Worm (Caenorhabditis elegans) whole organism, young adult: ENCODE data around the gene dat-1.

ENCODE experiments used
- B0336.3 ChIP-seq: fragments of 200-800 bp; sonication (Bioruptor generic); IDR thresholded peaks from 2 replicates; pipeline ENCODE4 v1.3.6; 2022; ENCODE audit warnings: missing genetic modification characterization, missing compliant biosample characterization
- C06A6.2 ChIP-seq: fragments of 200-800 bp; sonication (Bioruptor generic); conservative IDR thresholded peaks from 2 replicates; pipeline ENCODE4 v1.3.6; 2022; ENCODE audit warnings: missing genetic modification characterization, missing compliant biosample characterization
- D2030.7 ChIP-seq: fragments of 200-800 bp; sonication (Bioruptor generic); IDR thresholded peaks from 2 replicates; pipeline ENCODE4 v1.3.6; 2022; ENCODE audit warnings: missing genetic modification reagents, missing genetic modification characterization, missing compliant biosample characterization
- F39B2.1 ChIP-seq: fragments of 200-800 bp; sonication (Bioruptor generic); IDR thresholded peaks from 2 replicates; pipeline ENCODE4 v1.3.6; 2022; ENCODE audit warnings: missing genetic modification reagents, missing genetic modification characterization, missing compliant biosample characterization
- F52B5.7 ChIP-seq: sonication (generic microtip); optimal IDR thresholded peaks from 2 replicates; lab custom pipeline; 2016; ENCODE audit warnings: mild to moderate bottlenecking, missing genetic modification characterization, missing compliant biosample characterization
- F57A8.1 ChIP-seq: fragments of 200-800 bp; sonication (Bioruptor generic); optimal IDR thresholded peaks from 2 replicates; lab custom pipeline; 2018; ENCODE audit warnings: mild to moderate bottlenecking, missing genetic modification characterization, moderate library complexity, missing compliant biosample characterization
- F57C9.4 ChIP-seq: sonication (generic microtip); optimal IDR thresholded peaks from 2 replicates; lab custom pipeline; 2017; ENCODE audit warnings: mild to moderate bottlenecking, missing genetic modification characterization, missing compliant biosample characterization
- T26A5.8 ChIP-seq: sonication (generic microtip); optimal IDR thresholded peaks from 2 replicates; lab custom pipeline; 2016; ENCODE audit warnings: missing genetic modification characterization, missing compliant biosample characterization
- Y53F4B.3 ChIP-seq: fragments of 200-800 bp; sonication (Bioruptor generic); IDR thresholded peaks from 2 replicates; pipeline ENCODE4 v1.3.6; 2022; ENCODE audit warnings: missing genetic modification reagents, missing genetic modification characterization, missing compliant biosample characterization
- ZK185.1 ChIP-seq: sonication (generic microtip); optimal IDR thresholded peaks from 2 replicates; lab custom pipeline; 2016; ENCODE audit warnings: mild to moderate bottlenecking, missing genetic modification characterization, missing compliant biosample characterization; ENCODE audit not compliant: poor library complexity, severe bottlenecking
- aptf-2 ChIP-seq: fragments of 200-800 bp; sonication (Bioruptor generic); conservative IDR thresholded peaks from 2 replicates; pipeline ENCODE4 v1.3.6; 2022; ENCODE audit warnings: missing genetic modification reagents, missing genetic modification characterization, missing compliant biosample characterization
- attf-5 ChIP-seq: fragments of 200-800 bp; sonication (Bioruptor generic); optimal IDR thresholded peaks from 2 replicates; lab custom pipeline; 2018; ENCODE audit warnings: mild to moderate bottlenecking, missing genetic modification characterization, missing compliant biosample characterization
- ceh-79 ChIP-seq: sonication (generic microtip); optimal IDR thresholded peaks from 2 replicates; lab custom pipeline; 2017; ENCODE audit warnings: mild to moderate bottlenecking, missing genetic modification characterization, missing compliant biosample characterization
- dox-1 ChIP-seq: fragments of 200-800 bp; sonication (Bioruptor generic); IDR thresholded peaks from 2 replicates; pipeline ENCODE4 v1.3.6; 2022; ENCODE audit warnings: missing genetic modification reagents, missing genetic modification characterization, missing compliant biosample characterization
- dpl-1 ChIP-seq: fragments of 150-350 bp; optimal IDR thresholded peaks from 2 replicates; lab custom pipeline; 2014; ENCODE audit warnings: missing biosample characterization, missing genetic modification reagents, missing genetic modification characterization
- efl-1 ChIP-seq: fragments of 150-350 bp; optimal IDR thresholded peaks from 2 replicates; lab custom pipeline; 2014; ENCODE audit warnings: missing biosample characterization, missing genetic modification reagents, missing genetic modification characterization
- egl-44 ChIP-seq: fragments of 200-800 bp; sonication (Bioruptor generic); IDR thresholded peaks from 2 replicates; pipeline ENCODE4 v1.3.6; 2022; ENCODE audit warnings: missing genetic modification reagents, missing genetic modification characterization, missing compliant biosample characterization
- hrde-1 ChIP-seq: sonication (generic microtip); optimal IDR thresholded peaks from 2 replicates; lab custom pipeline; 2016; ENCODE audit warnings: missing genetic modification characterization, mild to moderate bottlenecking, missing compliant biosample characterization, moderate library complexity, missing genotype, missing genetic modification reagents, borderline replicate concordance
- hsf-1 ChIP-seq: fragments of 200-800 bp; sonication (Bioruptor generic); IDR thresholded peaks from 2 replicates; pipeline ENCODE4 v1.3.6; 2022; ENCODE audit warnings: missing genetic modification reagents, missing genetic modification characterization, missing compliant biosample characterization
- lin-40 ChIP-seq: sonication (generic microtip); optimal IDR thresholded peaks from 2 replicates; lab custom pipeline; 2016; ENCODE audit warnings: missing genetic modification characterization, mild to moderate bottlenecking, missing compliant biosample characterization, missing genotype, missing genetic modification reagents
- lin-54 ChIP-seq: fragments of 200-800 bp; sonication (Bioruptor generic); optimal IDR thresholded peaks from 2 replicates; lab custom pipeline; 2018; ENCODE audit warnings: mild to moderate bottlenecking, missing genetic modification characterization, missing compliant biosample characterization
- lsl-1 ChIP-seq: fragments of 200-800 bp; sonication (Bioruptor generic); optimal IDR thresholded peaks from 2 replicates; lab custom pipeline; 2018; ENCODE audit warnings: mild to moderate bottlenecking, missing genetic modification characterization, moderate library complexity, missing compliant biosample characterization
- madf-3 ChIP-seq: fragments of 200-800 bp; sonication (Bioruptor generic); IDR thresholded peaks from 2 replicates; pipeline ENCODE4 v1.3.6; 2022; ENCODE audit warnings: missing genetic modification reagents, missing genetic modification characterization, missing compliant biosample characterization
- madf-6 ChIP-seq: fragments of 200-800 bp; sonication (Bioruptor generic); IDR thresholded peaks from 2 replicates; pipeline ENCODE4 v1.3.6; 2022; ENCODE audit warnings: missing genetic modification reagents, missing genetic modification characterization, missing compliant biosample characterization
- madf-8 ChIP-seq: fragments of 200-800 bp; sonication (Bioruptor generic); conservative IDR thresholded peaks from 2 replicates; pipeline ENCODE4 v1.3.6; 2022; ENCODE audit warnings: missing genetic modification reagents, missing genetic modification characterization, missing compliant biosample characterization
- mcd-1 ChIP-seq: fragments of 200-800 bp; sonication (Bioruptor generic); IDR thresholded peaks from 2 replicates; pipeline ENCODE4 v1.3.6; 2022; ENCODE audit warnings: missing genetic modification reagents, missing genetic modification characterization, missing compliant biosample characterization
- mel-28 ChIP-seq: sonication (generic microtip); optimal IDR thresholded peaks from 2 replicates; lab custom pipeline; 2016; ENCODE audit warnings: borderline replicate concordance, mild to moderate bottlenecking, missing genetic modification characterization, missing compliant biosample characterization
- nhr-179 ChIP-seq: sonication (generic microtip); optimal IDR thresholded peaks from 2 replicates; lab custom pipeline; 2016; ENCODE audit warnings: mild to moderate bottlenecking, missing genetic modification characterization, missing compliant biosample characterization
- nhr-27 ChIP-seq: fragments of 200-800 bp; sonication (Bioruptor generic); optimal IDR thresholded peaks from 2 replicates; lab custom pipeline; 2018; ENCODE audit warnings: mild to moderate bottlenecking, missing genetic modification characterization, moderate library complexity, missing compliant biosample characterization
- nhr-80 ChIP-seq: sonication (generic microtip); optimal IDR thresholded peaks from 2 replicates; lab custom pipeline; 2016; ENCODE audit warnings: missing genetic modification characterization, missing compliant biosample characterization
- pbrm-1 ChIP-seq: fragments of 200-800 bp; sonication (Bioruptor generic); IDR thresholded peaks from 2 replicates; pipeline ENCODE4 v1.3.6; 2022; ENCODE audit warnings: missing genetic modification reagents, missing genetic modification characterization, missing compliant biosample characterization
- rcor-1 ChIP-seq: fragments of 200-800 bp; sonication (Bioruptor generic); IDR thresholded peaks from 2 replicates; pipeline ENCODE4 v1.3.6; 2022; ENCODE audit warnings: missing genetic modification reagents, missing genetic modification characterization, missing compliant biosample characterization
- rec-8 ChIP-seq, 2 experiments: sonication (generic microtip); optimal IDR thresholded peaks; 2 replicates each; lab custom pipeline; 2016; ENCODE audit warnings: mild to moderate bottlenecking in 2 of 2, missing genetic modification characterization in 2 of 2, missing genetic modification reagents in 2 of 2, missing genotype in 2 of 2, missing biosample characterization in 1 of 2, missing compliant biosample characterization in 1 of 2, moderate library complexity in 1 of 2
- snpc-3.4 ChIP-seq: sonication (generic microtip); optimal IDR thresholded peaks from 2 replicates; lab custom pipeline; 2017; ENCODE audit warnings: missing genetic modification characterization, mild to moderate bottlenecking, missing compliant biosample characterization, antibody characterized with exemption, moderate library complexity, missing genotype, missing genetic modification reagents
- snpc-4 ChIP-seq, 5 experiments: fragments of 150-350 bp in 1 of 5; sonication (generic microtip) in 4 of 5; optimal IDR thresholded peaks; 2 replicates each; lab custom pipeline; 2014 to 2018; ENCODE audit warnings: missing genetic modification characterization in 5 of 5, missing biosample characterization in 3 of 5, antibody characterized with exemption in 2 of 5, mild to moderate bottlenecking in 2 of 5, missing compliant biosample characterization in 2 of 5, missing genotype in 2 of 5, moderate library complexity in 2 of 5, missing genetic modification reagents in 1 of 5
- sptf-2 ChIP-seq: fragments of 200-800 bp; sonication (Bioruptor generic); optimal IDR thresholded peaks from 2 replicates; lab custom pipeline; 2018; ENCODE audit warnings: mild to moderate bottlenecking, missing genetic modification characterization, missing compliant biosample characterization
- tbp1 ChIP-seq: fragments of 200-800 bp; sonication (Bioruptor generic); optimal IDR thresholded peaks from 2 replicates; lab custom pipeline; 2018; ENCODE audit warnings: mild to moderate bottlenecking, missing genetic modification characterization, missing compliant biosample characterization
- tlf-1 ChIP-seq: fragments of 200-800 bp; sonication (Bioruptor generic); optimal IDR thresholded peaks from 2 replicates; lab custom pipeline; 2018; ENCODE audit warnings: mild to moderate bottlenecking, missing genetic modification characterization, missing compliant biosample characterization
- unc-130 ChIP-seq: sonication (generic microtip); optimal IDR thresholded peaks from 2 replicates; lab custom pipeline; 2016; ENCODE audit warnings: missing genetic modification reagents, missing genetic modification characterization, missing compliant biosample characterization
- xnd-1 ChIP-seq: sonication (generic microtip); optimal IDR thresholded peaks from 2 replicates; lab custom pipeline; 2016; ENCODE audit warnings: missing genotype, missing genetic modification reagents, missing genetic modification characterization, missing compliant biosample characterization
- zim-3 ChIP-seq: sonication (generic microtip); optimal IDR thresholded peaks from 2 replicates; lab custom pipeline; 2017; ENCODE audit warnings: mild to moderate bottlenecking, missing genetic modification characterization, moderate library complexity, missing compliant biosample characterization

The dat-1 gene

ce11 chrIII:9215367-9215766, 27.4 kb upstream of the dat-1 start, which contains the start of gene npr-29:
npr-29 (minus strand) TSS chrIII:9215467.
- TF ChIP-seq tbp1 (no peak), B0336.3 (GFP tag; lab: Robert Waterston, UW) (no peak), F52B5.7 (tag; lab: Kevin White, UChicago) (no peak)

ce11 chrIII:9224986-9225385, 17.8 kb upstream of the dat-1 start:
- TF ChIP-seq ZK185.1 (tag; lab: Kevin White, UChicago) (no peak), xnd-1 (tag; lab: Kevin White, UChicago) (peak; percentile 31), madf-3 (GFP tag; lab: Robert Waterston, UW) (0 out of 2 replicates have a peak, but pooled peaks have one; percentile 26), F57A8.1 (GFP tag; lab: Kevin White, UChicago) (no peak), ceh-79 (tag; lab: Kevin White, UChicago) (no peak), hrde-1 (tag; lab: Kevin White, UChicago) (peak; percentile 75), hsf-1 (GFP tag; lab: Robert Waterston, UW) (peak; percentile 50; the same call in 1 of the 2 replicates)

- peak; percentile 57 for TF ChIP-seq dpl-1 (GFP tag; lab: Kevin White, UChicago)
- TF ChIP-seq F57C9.4, result no peak
- TF ChIP-seq ZK185.1 (tag; lab: Kevin White, UChicago), result peak; percentile 22
- no peak for TF ChIP-seq madf-8 (GFP tag; lab: Robert Waterston, UW)
- TF ChIP-seq rec-8 (tag; optimal IDR thresholded peaks at IDR 0.05; lab: Kevin White, UChicago), result no peak
- peak; percentile 34; the same call in 1 of the 2 replicates for TF ChIP-seq madf-6
- peak; percentile 84 for TF ChIP-seq efl-1 (GFP tag; lab: Kevin White, UChicago)
- no peak for TF ChIP-seq sptf-2 (GFP tag; lab: Kevin White, UChicago)
- no peak for TF ChIP-seq rcor-1 (GFP tag; lab: Robert Waterston, UW)
- no peak for TF ChIP-seq T26A5.8 (tag; lab: Kevin White, UChicago)
- peak; percentile 20 for TF ChIP-seq nhr-80 (tag; lab: Kevin White, UChicago)
- 0 out of 2 replicates have a peak, but pooled peaks have one; percentile 7 for TF ChIP-seq pbrm-1 (GFP tag; lab: Robert Waterston, UW)
- TF ChIP-seq attf-5 (GFP tag; lab: Kevin White, UChicago), result peak; percentile 1
- peak; percentile 79 for TF ChIP-seq mcd-1 (GFP tag; lab: Robert Waterston, UW)
- 0 out of 2 replicates have a peak, but pooled peaks have one; percentile 3 for TF ChIP-seq dox-1 (GFP tag; lab: Robert Waterston, UW)
- no peak for TF ChIP-seq egl-44 (GFP tag; lab: Robert Waterston, UW)
- peak; percentile 38 for TF ChIP-seq lin-54
- TF ChIP-seq C06A6.2, result no peak
- TF ChIP-seq D2030.7 (GFP tag; lab: Robert Waterston, UW), result 0 out of 2 replicates have a peak, but pooled peaks have one; percentile 30
- peak; percentile 35; the same call in 1 of the 2 replicates for TF ChIP-seq B0336.3 (GFP tag; lab: Robert Waterston, UW)
- TF ChIP-seq F39B2.1, result no peak
These were observed 14.6 kb upstream of the dat-1 start for ce11 chrIII:9228190-9228589.

- no peak for TF ChIP-seq mel-28 (tag; lab: Kevin White, UChicago)
- TF ChIP-seq tbp1, result peak; percentile 26
- TF ChIP-seq dox-1 (GFP tag; lab: Robert Waterston, UW), result peak; percentile 19; the same call in 1 of the 2 replicates
- TF ChIP-seq lin-40, result no peak
- 0 out of 2 replicates have a peak, but pooled peaks have one; percentile 33 for TF ChIP-seq rcor-1 (GFP tag; lab: Robert Waterston, UW)
- no peak for TF ChIP-seq nhr-80 (tag; lab: Kevin White, UChicago)
- no peak for TF ChIP-seq F57C9.4
- peak; percentile 26 for TF ChIP-seq unc-130 (GFP tag; lab: Kevin White, UChicago)
- TF ChIP-seq tlf-1, result peak; percentile 42
- TF ChIP-seq snpc-4 (GFP tag; optimal IDR thresholded peaks at IDR 0.05; lab: Kevin White, UChicago), result no peak
- peak in 1 of 4 experiments; percentile 34 for TF ChIP-seq snpc-4 (tag; optimal IDR thresholded peaks at IDR 0.05; lab: Kevin White, UChicago)
- peak; percentile 93 for TF ChIP-seq snpc-3.4 (tag; lab: Kevin White, UChicago)
- TF ChIP-seq Y53F4B.3 (GFP tag; lab: Robert Waterston, UW), result peak; percentile 6; the same call in 1 of the 2 replicates
- no peak for TF ChIP-seq nhr-179 (tag; lab: Kevin White, UChicago)
- no peak for TF ChIP-seq aptf-2 (GFP tag; lab: Robert Waterston, UW)
- TF ChIP-seq mcd-1 (GFP tag; lab: Robert Waterston, UW), result peak; percentile 9; the same call in 1 of the 2 replicates
- TF ChIP-seq zim-3 (tag; lab: Kevin White, UChicago), result no peak
- no peak for TF ChIP-seq nhr-27 (tag; lab: Kevin White, UChicago)
- TF ChIP-seq D2030.7 (GFP tag; lab: Robert Waterston, UW), result peak; percentile 88
- peak; percentile 99 for TF ChIP-seq lsl-1 (GFP tag; lab: Kevin White, UChicago)
These were observed 14.1 kb upstream of the dat-1 start, which contains the start of gene rnr-1 for ce11 chrIII:9228722-9229121. rnr-1 (minus strand) TSS chrIII:9228798.
